Worm (Caenorhabditis elegans) whole organism, L4/young adult: ENCODE results near the gene nac-3.

Experiments
- W03F9.2 ChIP-seq: fragments of 150-350 bp; optimal IDR thresholded peaks from 2 replicates; lab custom pipeline; 2014; ENCODE audit warnings: missing biosample characterization, missing genetic modification characterization
- dao-5 ChIP-seq: sonication (generic microtip); optimal IDR thresholded peaks from 2 replicates; lab custom pipeline; 2016; ENCODE audit warnings: missing genotype, missing genetic modification characterization, moderate library complexity, missing compliant biosample characterization
- him-1 ChIP-seq: sonication (generic microtip); optimal IDR thresholded peaks from 2 replicates; lab custom pipeline; 2016; ENCODE audit warnings: missing genotype, missing genetic modification reagents, missing genetic modification characterization, missing compliant biosample characterization

DNA sequence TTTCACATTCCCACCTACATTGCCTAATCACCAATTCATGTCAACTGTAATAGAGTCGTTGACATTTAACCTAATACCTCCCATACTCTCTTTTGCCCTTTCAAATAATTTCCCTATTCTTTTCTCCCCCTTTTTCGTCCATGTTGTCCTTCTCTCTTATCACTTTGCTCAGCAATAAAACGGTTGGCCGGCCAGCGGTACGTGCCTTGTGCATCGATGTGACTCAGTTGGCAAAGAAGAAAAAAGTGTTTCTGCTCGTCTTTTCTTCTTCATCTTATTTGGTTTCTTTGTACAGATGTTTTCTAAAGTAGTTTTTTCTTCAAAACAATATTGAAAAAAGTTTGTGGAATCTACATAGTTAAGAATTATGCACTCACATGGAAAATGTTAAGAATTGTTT, 18.1 kb upstream of the nac-3 start:
- TF ChIP-seq him-1 (tag; lab: Kevin White, UChicago), result no peak
- TF ChIP-seq W03F9.2 (tag; lab: Kevin White, UChicago), result no peak
- no peak for TF ChIP-seq dao-5 (tag; lab: Kevin White, UChicago)
